Fruit fly (Drosophila melanogaster) whole organism, pupa: ENCODE measurements around the gene PIP82.

Experiments used
- CG10348 ChIP-seq: fragments of 200-800 bp; sonication (Bioruptor generic); IDR thresholded peaks from 2 replicates; pipeline ENCODE4 v1.3.6; 2022; ENCODE audit warnings: missing biosample characterization, missing genetic modification characterization
- CG12605 ChIP-seq: fragments of 200-800 bp; sonication (Bioruptor generic); IDR thresholded peaks from 2 replicates; pipeline ENCODE4 v1.3.6; 2022; ENCODE audit warnings: missing biosample characterization, missing genetic modification characterization
- CG13204 ChIP-seq: fragments of 200-800 bp; sonication (Bioruptor generic); optimal IDR thresholded peaks from 2 replicates; lab custom pipeline; 2018; ENCODE audit warnings: missing biosample characterization, mild to moderate bottlenecking, missing genetic modification characterization, moderate library complexity
- CG14655 ChIP-seq: fragments of 200-800 bp; sonication (Bioruptor generic); optimal IDR thresholded peaks from 3 replicates; lab custom pipeline; 2017; ENCODE audit warnings: mild to moderate bottlenecking, missing biosample characterization, missing genetic modification reagents, missing genetic modification characterization
- CG15710 ChIP-seq: fragments of 200-800 bp; sonication (Bioruptor generic); optimal IDR thresholded peaks from 2 replicates; lab custom pipeline; 2018; ENCODE audit warnings: missing biosample characterization, mild to moderate bottlenecking, missing genetic modification characterization, moderate library complexity
- CG17806 ChIP-seq: fragments of 200-800 bp; sonication (Bioruptor generic); optimal IDR thresholded peaks from 2 replicates; lab custom pipeline; 2018; ENCODE audit warnings: missing biosample characterization, mild to moderate bottlenecking, missing genetic modification characterization, moderate library complexity
- CG32121 ChIP-seq: fragments of 200-800 bp; sonication (Bioruptor generic); IDR thresholded peaks from 2 replicates; pipeline ENCODE4 v1.3.6; 2022; ENCODE audit warnings: missing biosample characterization, missing genetic modification characterization
- CG34367 ChIP-seq: fragments of 200-800 bp; sonication (Bioruptor generic); optimal IDR thresholded peaks from 2 replicates; lab custom pipeline; 2018; ENCODE audit warnings: missing biosample characterization, mild to moderate bottlenecking, missing genetic modification characterization
- CG4496 ChIP-seq: fragments of 200-800 bp; sonication (Bioruptor generic); IDR thresholded peaks from 3 replicates; pipeline ENCODE4 v1.3.6; 2022; ENCODE audit warnings: missing biosample characterization, missing genetic modification characterization
- CG8159 ChIP-seq: fragments of 200-800 bp; sonication (Bioruptor generic); optimal IDR thresholded peaks from 3 replicates; lab custom pipeline; 2018; ENCODE audit warnings: missing biosample characterization, mild to moderate bottlenecking, missing genetic modification characterization, moderate library complexity
- CG8301 ChIP-seq: fragments of 200-800 bp; sonication (Bioruptor generic); optimal IDR thresholded peaks from 2 replicates; lab custom pipeline; 2018; ENCODE audit warnings: missing biosample characterization, mild to moderate bottlenecking, missing genetic modification characterization
- CG9948 ChIP-seq: fragments of 200-800 bp; sonication (Bioruptor generic); optimal IDR thresholded peaks from 2 replicates; lab custom pipeline; 2018; ENCODE audit warnings: missing biosample characterization, mild to moderate bottlenecking, missing genetic modification characterization, moderate library complexity
- D1 ChIP-seq: fragments of 200-800 bp; sonication (Bioruptor generic); optimal IDR thresholded peaks from 2 replicates; lab custom pipeline; 2018; ENCODE audit warnings: missing biosample characterization, mild to moderate bottlenecking, missing genetic modification characterization, moderate library complexity
- EcR ChIP-seq: fragments of 200-800 bp; sonication (Bioruptor generic); optimal IDR thresholded peaks from 3 replicates; lab custom pipeline; 2019; ENCODE audit warnings: missing biosample characterization, missing genetic modification characterization, mild to moderate bottlenecking, moderate library complexity, missing genetic modification reagents
- Ets98B ChIP-seq: fragments of 200-800 bp; sonication (Bioruptor generic); IDR thresholded peaks from 2 replicates; pipeline ENCODE4 v1.3.6; 2022; ENCODE audit warnings: missing biosample characterization, missing genetic modification characterization
- Pif1A ChIP-seq: fragments of 200-800 bp; sonication (Bioruptor generic); optimal IDR thresholded peaks from 3 replicates; lab custom pipeline; 2016; ENCODE audit warnings: missing biosample characterization, missing genetic modification characterization
- Pif1B ChIP-seq: fragments of 200-800 bp; sonication (Bioruptor generic); optimal IDR thresholded peaks from 3 replicates; lab custom pipeline; 2016; ENCODE audit warnings: missing biosample characterization, missing genetic modification characterization
- Snoo ChIP-seq: fragments of 200-800 bp; sonication (Bioruptor generic); optimal IDR thresholded peaks from 3 replicates; lab custom pipeline; 2017; ENCODE audit warnings: missing biosample characterization, mild to moderate bottlenecking, missing genetic modification characterization, inconsistent platforms
- fd96Ca ChIP-seq: fragments of 200-800 bp; sonication (Bioruptor generic); IDR thresholded peaks from 3 replicates; pipeline ENCODE4 v1.3.6; 2022; ENCODE audit warnings: missing biosample characterization, missing genetic modification characterization
- gl ChIP-seq: fragments of 200-800 bp; sonication (Bioruptor generic); optimal IDR thresholded peaks from 2 replicates; lab custom pipeline; 2018; ENCODE audit warnings: missing biosample characterization, mild to moderate bottlenecking, missing genetic modification characterization
- rn ChIP-seq: fragments of 200-800 bp; sonication (Bioruptor generic); IDR thresholded peaks from 2 replicates; pipeline ENCODE4 v1.3.6; 2022; ENCODE audit warnings: missing biosample characterization, missing genetic modification characterization

The PIP82 gene

DNA sequence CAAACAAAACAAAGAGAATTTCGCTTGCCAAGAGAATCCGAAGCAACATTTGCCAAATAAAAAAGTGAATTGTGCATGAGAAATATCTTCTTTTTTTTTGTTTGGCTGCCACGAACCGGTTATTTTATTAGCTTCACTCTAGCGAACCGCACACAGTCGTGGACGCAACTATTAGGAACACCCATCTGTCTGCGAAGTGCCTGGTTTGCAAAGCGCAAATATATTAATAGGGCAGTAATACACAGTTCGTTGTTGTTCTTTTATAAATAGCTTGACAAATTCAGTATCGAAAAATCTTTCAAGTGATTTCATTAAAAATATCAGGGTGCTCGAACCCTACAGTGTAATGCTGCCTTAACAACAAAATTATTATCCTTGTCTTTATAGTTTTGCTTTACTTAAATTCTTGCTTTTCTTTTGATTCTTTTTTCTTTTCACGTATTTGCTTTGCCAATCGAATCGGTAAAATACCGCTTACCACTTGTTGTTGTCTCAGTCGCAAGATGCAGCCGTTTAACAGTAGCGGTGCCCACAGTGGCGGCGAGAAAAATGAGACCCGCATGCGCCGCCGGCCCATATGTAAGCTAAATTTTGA, 37.9 kb downstream of the PIP82 start:
- no peak for TF ChIP-seq gl (tag; lab: Kevin White, UChicago)
- no peak for TF ChIP-seq CG13204
- peak; percentile 10 for TF ChIP-seq Snoo (tag; lab: Kevin White, UChicago)
- 0 out of 2 replicates have a peak, but pooled peaks have one; percentile 25 for TF ChIP-seq CG12605
- peak; percentile 30 for TF ChIP-seq CG8159 (tag; lab: Kevin White, UChicago)
- TF ChIP-seq CG17806: peak; percentile 12
- TF ChIP-seq CG9948 (tag; lab: Kevin White, UChicago): peak; percentile 41
- no peak; the same call in 2 of the 3 replicates for TF ChIP-seq CG4496 (GFP tag; lab: Robert Waterston, UW)
- TF ChIP-seq EcR (GFP tag; lab: Kevin White, UChicago): no peak
- no peak for TF ChIP-seq CG10348
- peak; percentile 10 for TF ChIP-seq Pif1B (GFP tag; lab: Kevin White, UChicago)
- TF ChIP-seq CG8301 (tag; lab: Kevin White, UChicago): peak; percentile 44
- TF ChIP-seq CG34367 (tag; lab: Kevin White, UChicago): peak; percentile 34
- peak; percentile 63 for TF ChIP-seq fd96Ca (GFP tag; lab: Robert Waterston, UW)
- no peak for TF ChIP-seq D1
- peak; percentile 38 for TF ChIP-seq CG14655 (GFP tag; lab: Kevin White, UChicago)
- TF ChIP-seq CG15710 (tag; lab: Kevin White, UChicago): peak; percentile 38
- peak; percentile 56 for TF ChIP-seq Pif1A
- 0 out of 2 replicates have a peak, but pooled peaks have one; percentile 21 for TF ChIP-seq CG32121 (GFP tag; lab: Robert Waterston, UW)
- TF ChIP-seq rn (GFP tag; lab: Robert Waterston, UW): no peak
- peak; percentile 26; the same call in 1 of the 2 replicates for TF ChIP-seq Ets98B

DNA sequence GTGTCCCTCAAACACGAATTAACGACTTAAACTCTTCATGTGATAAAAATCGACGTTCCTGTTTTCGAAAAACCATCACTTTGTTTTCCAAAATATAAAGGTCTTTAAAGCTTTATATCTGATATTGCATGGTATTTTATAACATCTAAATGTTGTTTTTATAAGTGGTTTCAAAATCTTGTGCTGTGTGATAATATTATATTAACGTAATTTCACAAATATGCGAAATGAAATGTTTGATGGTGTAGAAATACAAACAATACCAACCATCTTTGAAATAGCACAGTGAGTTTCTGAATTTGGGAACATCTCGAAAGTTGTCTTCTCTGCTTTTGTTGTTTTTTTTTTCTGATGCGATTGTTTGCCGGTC, 38.5 kb downstream of the PIP82 start:
- TF ChIP-seq CG13204 (no peak), gl (tag; lab: Kevin White, UChicago) (no peak), CG34367 (tag; lab: Kevin White, UChicago) (no peak), Snoo (tag; lab: Kevin White, UChicago) (no peak), CG8301 (tag; lab: Kevin White, UChicago) (peak; percentile 11), fd96Ca (GFP tag; lab: Robert Waterston, UW) (no peak), CG15710 (tag; lab: Kevin White, UChicago) (peak; percentile 26), Ets98B (no peak), rn (GFP tag; lab: Robert Waterston, UW) (no peak), CG17806 (peak; percentile 23), CG12605 (no peak), CG10348 (no peak), CG14655 (GFP tag; lab: Kevin White, UChicago) (peak; percentile 13), EcR (GFP tag; lab: Kevin White, UChicago) (no peak), CG8159 (tag; lab: Kevin White, UChicago) (peak; percentile 31), CG32121 (GFP tag; lab: Robert Waterston, UW) (no peak), CG4496 (GFP tag; lab: Robert Waterston, UW) (no peak), Pif1A (no peak), D1 (no peak), CG9948 (tag; lab: Kevin White, UChicago) (peak; percentile 14), Pif1B (GFP tag; lab: Kevin White, UChicago) (no peak)

DNA sequence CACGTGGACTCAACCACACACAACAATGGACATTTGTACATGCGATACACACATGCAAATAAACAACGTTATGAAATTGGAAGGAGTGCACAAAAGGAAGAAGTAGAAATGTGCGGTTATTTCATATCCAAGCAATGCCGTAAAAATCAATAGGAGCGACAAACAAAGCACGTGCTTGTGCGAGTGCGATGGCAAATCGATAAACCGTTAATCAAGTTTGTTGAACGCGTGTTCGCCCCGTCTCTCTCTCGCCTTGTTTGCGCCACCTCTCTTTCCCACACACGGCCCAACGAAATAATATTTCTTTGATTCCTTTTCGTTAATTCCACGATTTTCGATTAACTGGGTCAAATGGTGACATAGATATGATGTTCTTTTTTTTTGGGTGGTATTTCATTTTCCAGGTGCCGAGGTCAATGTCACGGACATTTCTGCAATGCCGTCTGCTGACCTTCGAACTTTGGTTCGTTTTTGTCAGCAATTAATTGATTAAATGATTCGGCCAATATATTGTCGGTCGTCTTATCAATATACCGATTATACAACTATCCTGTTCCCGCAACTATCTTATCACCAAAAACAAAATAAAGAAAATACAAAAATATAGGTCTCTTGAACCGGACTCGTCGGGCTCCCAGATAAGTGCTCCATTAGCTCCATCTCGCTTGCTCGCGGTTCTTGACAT, 39.1 kb downstream of the PIP82 start:
- TF ChIP-seq gl (tag; lab: Kevin White, UChicago) (no peak), CG15710 (tag; lab: Kevin White, UChicago) (no peak), D1 (no peak), CG8301 (tag; lab: Kevin White, UChicago) (no peak), CG4496 (GFP tag; lab: Robert Waterston, UW) (no peak), EcR (GFP tag; lab: Kevin White, UChicago) (peak; percentile 52), Pif1A (no peak)
- TF ChIP-seq, all 21 proteins: peak for 1

DNA sequence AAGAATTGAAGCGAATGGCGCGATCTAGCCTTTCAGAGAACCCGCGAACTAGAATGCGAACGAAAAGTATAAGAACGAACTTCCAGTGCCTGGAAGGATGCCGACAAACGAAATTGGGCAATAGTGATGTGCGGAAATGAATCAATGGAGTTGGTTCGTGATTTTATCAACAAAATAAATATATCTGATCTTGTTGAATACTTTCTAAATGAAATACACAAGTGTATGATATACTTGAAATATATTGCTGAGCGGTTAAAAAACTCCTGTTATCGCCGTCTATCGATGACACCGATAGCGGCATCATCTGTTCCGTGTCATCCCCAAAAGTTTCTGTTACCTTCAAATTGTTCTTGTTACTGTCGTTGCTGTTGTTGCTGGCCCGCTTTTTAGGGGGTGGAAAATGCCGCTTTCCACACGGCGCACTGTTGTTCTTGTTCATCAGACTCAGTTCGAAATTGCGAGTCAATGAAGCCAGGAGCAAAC, 40.0 kb downstream of the PIP82 start, which contains the start of gene otu:
Gene otu, minus strand, starts transcription at position 51 of the 486 bp plus-strand sequence.
- TF ChIP-seq CG8159 (tag; lab: Kevin White, UChicago) (no peak), CG9948 (tag; lab: Kevin White, UChicago) (no peak), CG4496 (GFP tag; lab: Robert Waterston, UW) (no peak), CG32121 (GFP tag; lab: Robert Waterston, UW) (no peak)

DNA sequence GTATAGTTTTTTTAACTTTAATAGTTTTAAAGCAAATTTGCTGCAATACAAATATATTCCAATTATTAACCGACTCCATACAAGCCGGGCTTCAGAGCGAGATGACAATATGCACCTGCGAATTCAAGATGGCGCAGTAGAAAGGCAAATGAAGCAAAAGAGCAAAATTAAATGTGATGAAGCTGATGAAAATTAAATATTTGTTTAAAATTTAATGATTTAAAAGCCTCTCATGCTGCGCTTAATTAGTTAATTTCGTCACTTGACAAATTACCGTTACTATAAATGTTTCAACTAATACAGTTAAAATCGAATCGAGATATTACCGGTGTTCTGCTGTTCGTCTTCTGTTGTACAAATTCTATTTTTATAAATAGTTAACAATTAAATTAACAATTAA, 40.5 kb downstream of the PIP82 start, which contains the start of gene CG33181:
Gene CG33181, plus strand, starts transcription at position 301 of the 400 bp plus-strand sequence.
- TF ChIP-seq CG8159 (tag; lab: Kevin White, UChicago): no peak
- no peak for TF ChIP-seq fd96Ca (GFP tag; lab: Robert Waterston, UW)
- TF ChIP-seq rn (GFP tag; lab: Robert Waterston, UW): no peak

DNA sequence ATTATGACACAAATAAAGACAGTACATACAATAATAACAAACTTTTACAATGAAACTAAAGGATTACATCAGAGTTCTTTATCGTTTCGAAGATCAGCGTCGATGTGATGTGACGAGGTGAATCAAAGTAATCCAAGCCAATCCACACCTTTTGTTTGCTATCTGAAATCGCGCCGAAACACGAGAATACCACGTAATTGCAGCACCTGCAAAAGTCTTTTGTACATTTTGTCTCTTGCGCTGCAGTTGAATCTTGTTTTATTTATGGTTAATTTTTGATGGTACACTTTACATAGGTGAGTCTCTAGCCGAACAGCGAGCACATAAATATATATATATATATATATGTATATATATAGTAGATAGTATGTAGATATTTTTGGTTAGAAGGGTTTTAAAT, 44.7 kb downstream of the PIP82 start:
- no peak for TF ChIP-seq Snoo (tag; lab: Kevin White, UChicago)
- no peak for TF ChIP-seq CG8159 (tag; lab: Kevin White, UChicago)
- TF ChIP-seq CG13204: no peak
- TF ChIP-seq Pif1B (GFP tag; lab: Kevin White, UChicago): no peak
- TF ChIP-seq gl (tag; lab: Kevin White, UChicago): no peak
- TF ChIP-seq rn (GFP tag; lab: Robert Waterston, UW): no peak
- TF ChIP-seq CG12605: no peak
- TF ChIP-seq CG15710 (tag; lab: Kevin White, UChicago): no peak
- no peak for TF ChIP-seq CG10348
- no peak for TF ChIP-seq CG14655 (GFP tag; lab: Kevin White, UChicago)
- no peak for TF ChIP-seq Pif1A
- no peak for TF ChIP-seq D1
- no peak for TF ChIP-seq Ets98B
- TF ChIP-seq CG8301 (tag; lab: Kevin White, UChicago): no peak
- TF ChIP-seq CG9948 (tag; lab: Kevin White, UChicago): no peak
- TF ChIP-seq EcR (GFP tag; lab: Kevin White, UChicago): no peak
- TF ChIP-seq CG32121 (GFP tag; lab: Robert Waterston, UW): no peak
- no peak for TF ChIP-seq CG34367 (tag; lab: Kevin White, UChicago)
- TF ChIP-seq fd96Ca (GFP tag; lab: Robert Waterston, UW): no peak
